Worm (Caenorhabditis elegans) whole organism, L4 larva: ENCODE results near the gene F36A4.4.
"Not testable (repeated sequence)": the region's sequence is repeated elsewhere in the genome, so short reads cannot be mapped to it uniquely, and the experiment has no call there.

ENCODE experiments used
- aly-2 ChIP-seq: sonication (generic microtip); optimal IDR thresholded peaks from 2 replicates; lab custom pipeline; 2018; ENCODE audit warnings: missing biosample characterization, missing genetic modification characterization
- ceh-28 ChIP-seq: fragments of 150-350 bp; optimal IDR thresholded peaks from 2 replicates; lab custom pipeline; 2014; ENCODE audit warnings: missing biosample characterization, missing genetic modification reagents, missing genetic modification characterization
- cey-2 ChIP-seq: sonication (generic microtip); optimal IDR thresholded peaks from 3 replicates; lab custom pipeline; 2017; ENCODE audit warnings: missing genetic modification characterization, mild to moderate bottlenecking, missing compliant biosample characterization, antibody characterized with exemption, borderline replicate concordance; ENCODE audit not compliant: insufficient read depth
- daf-19 ChIP-seq: fragments of 200-800 bp; sonication (Bioruptor generic); conservative IDR thresholded peaks from 2 replicates; pipeline ENCODE4 v1.3.6; 2022; ENCODE audit warnings: missing genetic modification characterization, missing compliant biosample characterization
- dmd-8 ChIP-seq: fragments of 200-800 bp; sonication (Bioruptor generic); IDR thresholded peaks from 2 replicates; pipeline ENCODE4 v1.3.6; 2022; ENCODE audit warnings: missing genetic modification characterization, missing compliant biosample characterization
- lin-38 ChIP-seq: fragments of 200-800 bp; sonication (Bioruptor generic); IDR thresholded peaks from 2 replicates; pipeline ENCODE4 v1.3.6; 2022; ENCODE audit warnings: missing genetic modification reagents, missing genetic modification characterization, missing compliant biosample characterization
- lin-39 ChIP-seq: fragments of 150-350 bp; optimal IDR thresholded peaks from 2 replicates; lab custom pipeline; 2014; ENCODE audit warnings: missing biosample characterization, missing genetic modification reagents, missing genetic modification characterization
- nhr-25 ChIP-seq: sonication (generic microtip); optimal IDR thresholded peaks from 2 replicates; lab custom pipeline; 2017; ENCODE audit warnings: missing genetic modification characterization, mild to moderate bottlenecking, missing compliant biosample characterization, antibody characterized with exemption, moderate library complexity, borderline replicate concordance; ENCODE audit not compliant: insufficient read depth
- pha-4 ChIP-seq, 2 experiments: fragments of 150-350 bp in 1 of 2; fragments of 200-800 bp in 1 of 2; sonication (Bioruptor generic) in 1 of 2; IDR thresholded peaks in 1 of 2; optimal IDR thresholded peaks in 1 of 2; 2 replicates each; pipeline versions ENCODE4 v1.3.6 to Lab custom; 2014 to 2022; ENCODE audit warnings: missing genetic modification characterization in 2 of 2, missing genetic modification reagents in 2 of 2, missing biosample characterization in 1 of 2, missing compliant biosample characterization in 1 of 2
- pqm-1 ChIP-seq: sonication (generic microtip); optimal IDR thresholded peaks from 2 replicates; lab custom pipeline; 2017; ENCODE audit warnings: missing biosample characterization, missing genetic modification characterization
- set-16 ChIP-seq: fragments of 200-800 bp; sonication (Bioruptor generic); IDR thresholded peaks from 2 replicates; pipeline ENCODE4 v1.3.6; 2022; ENCODE audit warnings: missing genetic modification reagents, missing genetic modification characterization, missing compliant biosample characterization
- ztf-11 ChIP-seq: fragments of 150-350 bp; optimal IDR thresholded peaks from 2 replicates; lab custom pipeline; 2014; ENCODE audit warnings: missing biosample characterization, missing genetic modification characterization

F36A4.4 gene

ce11 chrIV:4312394-4312793 is 45.0 kb downstream of the F36A4.4 start:
- TF ChIP-seq set-16 (GFP tag; lab: Robert Waterston, UW), result peak; percentile 92

ce11 chrIV:4313144-4313543 is 45.7 kb downstream of the F36A4.4 start:
- TF ChIP-seq pha-4 (GFP tag; IDR thresholded peaks at IDR 0.05; lab: Robert Waterston, UW), result 0 out of 2 replicates have a peak, but pooled peaks have one; percentile 23
- not testable (repeated sequence) for TF ChIP-seq pha-4 (tag; optimal IDR thresholded peaks at IDR 0.05; lab: Kevin White, UChicago)
- peak; percentile 93 for TF ChIP-seq set-16 (GFP tag; lab: Robert Waterston, UW)
- TF ChIP-seq, all 104 proteins: peak for 2; not testable (repeated sequence) for 102

- peak; percentile 27 for TF ChIP-seq lin-38 (GFP tag; lab: Robert Waterston, UW)
- no peak for TF ChIP-seq nhr-25 (tag; lab: Kevin White, UChicago)
- no peak for TF ChIP-seq pqm-1
- no peak for TF ChIP-seq ztf-11
- TF ChIP-seq lin-39, result no peak
- TF ChIP-seq dmd-8 (GFP tag; lab: Robert Waterston, UW), result no peak
- no peak for TF ChIP-seq cey-2 (tag; lab: Kevin White, UChicago)
- TF ChIP-seq aly-2 (tag; lab: Kevin White, UChicago), result no peak
- TF ChIP-seq, all 104 proteins: peak for 1
These were observed 49.5 kb downstream of the F36A4.4 start, which contains the start of gene Y24D9B.1 for ce11 chrIV:4316813-4317408. TSS of gene Y24D9B.1 (plus strand) at chrIV:4317358.

- no peak for TF ChIP-seq daf-19
- TF ChIP-seq ceh-28 (tag; lab: Kevin White, UChicago), result peak; percentile 95
These were observed 50.2 kb downstream of the F36A4.4 start for ce11 chrIV:4317638-4318037.
